Fruit fly (Drosophila melanogaster): ENCODE results near the gene CG14275.

CG14275 gene

DNA sequence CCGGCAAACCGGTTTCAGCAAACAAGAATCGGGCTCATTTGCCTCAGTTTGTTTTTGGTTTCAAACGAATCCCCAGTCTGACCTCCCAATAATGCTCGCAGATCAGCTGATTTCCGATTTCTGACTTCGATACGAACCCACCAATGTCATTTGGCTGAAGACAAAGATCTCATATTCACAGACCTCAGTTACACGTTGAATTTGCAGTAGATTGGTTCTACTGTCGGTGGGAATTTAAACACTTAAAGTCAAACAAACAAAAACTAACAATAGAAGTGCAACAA is at the start of gene CG14275:
CG14275 (plus strand) TSS at position 185 of the 284 bp plus-strand sequence.
- TF ChIP-seq CG10543 (GFP tag; optimal IDR thresholded peaks at IDR 0.05), result no peak
- TF ChIP-seq CG13894 (tag; optimal IDR thresholded peaks at IDR 0.05), result peak; percentile 36
- 0 out of 4 replicates have a peak, but pooled peaks have one; percentile 4 for TF ChIP-seq chinmo (GFP tag; IDR thresholded peaks at IDR 0.05; ENCODE audit: partially characterized antibody)
- TF ChIP-seq crp (GFP tag; optimal IDR thresholded peaks at IDR 0.05), result peak in 1 of 2 experiments; percentile 11
- no peak for TF ChIP-seq CG11085 (GFP tag; IDR thresholded peaks at IDR 0.05)

DNA sequence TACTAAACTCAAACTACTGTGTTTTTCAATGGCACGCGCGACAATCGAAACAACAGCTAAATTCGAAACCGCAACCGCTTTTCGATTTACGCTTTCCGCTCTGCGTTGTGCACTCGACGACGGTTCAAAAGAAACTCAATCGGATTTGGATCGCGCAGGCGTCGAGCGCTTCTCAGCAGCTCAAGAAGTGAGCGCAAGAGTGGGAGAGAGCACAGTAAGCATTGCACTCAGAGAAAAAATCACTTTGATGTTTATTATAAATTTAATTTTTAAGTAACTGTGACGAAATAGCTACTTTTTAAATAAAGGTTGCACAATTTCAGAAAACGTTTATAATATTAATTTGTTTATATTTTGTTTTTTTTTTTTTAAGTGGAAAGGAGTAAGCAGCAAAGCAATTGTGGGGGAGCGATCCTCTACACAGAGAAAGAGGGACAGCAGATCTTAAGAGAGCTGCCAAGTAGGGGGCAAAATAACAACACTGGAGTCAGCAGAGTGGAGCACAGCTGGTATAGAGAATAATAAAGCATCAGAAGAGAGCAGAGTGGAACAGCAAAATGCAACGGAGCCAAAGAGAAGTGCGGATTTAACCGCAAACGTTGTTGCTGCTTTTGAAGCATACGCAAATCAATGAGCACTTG is 49.6 kb upstream of the CG14275 start:
- peak; percentile 98 for TF ChIP-seq CG2712 (tag; optimal IDR thresholded peaks at IDR 0.05)
- peak; percentile 97 for TF ChIP-seq CG7372 (GFP tag; IDR thresholded peaks at IDR 0.05)
- TF ChIP-seq CG15696 (tag; optimal IDR thresholded peaks at IDR 0.05), result peak; percentile 98
- TF ChIP-seq Vsx1 (GFP tag; optimal IDR thresholded peaks at IDR 0.05), result peak; percentile 95
- TF ChIP-seq YL-1 (GFP tag; optimal IDR thresholded peaks at IDR 0.05), result peak; percentile 80
- peak; percentile 98 for TF ChIP-seq sqz (GFP tag; optimal IDR thresholded peaks at IDR 0.05)
- peak; percentile 96 for TF ChIP-seq onecut (GFP tag; IDR thresholded peaks at IDR 0.05)
- no peak for TF ChIP-seq hbn (GFP tag; IDR thresholded peaks at IDR 0.05; ENCODE audit: partially characterized antibody)
- peak; percentile 6 for TF ChIP-seq yki (optimal IDR thresholded peaks at IDR 0.05)
- TF ChIP-seq CG1603 (tag; optimal IDR thresholded peaks at IDR 0.05), result peak; percentile 78
- TF ChIP-seq dimm (GFP tag; IDR thresholded peaks at IDR 0.05), result peak; percentile 97
- peak; percentile 98 for TF ChIP-seq Six4 (GFP tag; optimal IDR thresholded peaks at IDR 0.05)
- TF ChIP-seq CG14667 (GFP tag; IDR thresholded peaks at IDR 0.05), result peak; percentile 98; the same call in 1 of the 2 replicates
- peak; percentile 93 for TF ChIP-seq CG16779 (GFP tag; IDR thresholded peaks at IDR 0.05)
- TF ChIP-seq p53 (GFP tag; optimal IDR thresholded peaks at IDR 0.05), result no peak
- peak; percentile 98 for TF ChIP-seq ranshi (GFP tag; IDR thresholded peaks at IDR 0.05)
- TF ChIP-seq CG11695 (GFP tag; IDR thresholded peaks at IDR 0.05), result peak; percentile 99
- peak; percentile 88 for TF ChIP-seq CG12071 (GFP tag; optimal IDR thresholded peaks at IDR 0.05)
- TF ChIP-seq CG3407 (GFP tag; optimal IDR thresholded peaks at IDR 0.05), result peak; percentile 98
- TF ChIP-seq Deaf1 (tag; optimal IDR thresholded peaks at IDR 0.05), result peak; percentile 78
- peak; percentile 97 for TF ChIP-seq CG12299 (tag; optimal IDR thresholded peaks at IDR 0.05)
- TF ChIP-seq CoRest (tag; optimal IDR thresholded peaks at IDR 0.05), result peak; percentile 98
- TF ChIP-seq emc (GFP tag; optimal IDR thresholded peaks at IDR 0.05), result peak; percentile 63
- peak; percentile 96 for TF ChIP-seq CG8924 (tag; optimal IDR thresholded peaks at IDR 0.05)
- TF ChIP-seq CG9817 (tag; optimal IDR thresholded peaks at IDR 0.05), result peak; percentile 93
- no peak for TF ChIP-seq pita (GFP tag; optimal IDR thresholded peaks at IDR 0.05)
- peak; percentile 11 to 62 for TF ChIP-seq insv (GFP tag; optimal IDR thresholded peaks at IDR 0.05)
- TF ChIP-seq salm (tag; optimal IDR thresholded peaks at IDR 0.05), result peak; percentile 97
- TF ChIP-seq bbx (GFP tag; IDR thresholded peaks at IDR 0.05; ENCODE audit: partially characterized antibody), result peak; percentile 57; the same call in 1 of the 2 replicates
- TF ChIP-seq CG9437 (GFP tag; optimal IDR thresholded peaks at IDR 0.05), result peak; percentile 93
- TF ChIP-seq CG10366 (GFP tag; IDR thresholded peaks at IDR 0.05), result peak; percentile 98
- TF ChIP-seq CG1529 (GFP tag; optimal IDR thresholded peaks at IDR 0.05), result peak; percentile 98
- peak; percentile 95 for TF ChIP-seq CG6272 (GFP tag; IDR thresholded peaks at IDR 0.05)
- TF ChIP-seq sens-2 (GFP tag; IDR thresholded peaks at IDR 0.05), result peak; percentile 98
- no peak for TF ChIP-seq Lpt (GFP tag; optimal IDR thresholded peaks at IDR 0.05)
- TF ChIP-seq Oli (tag; optimal IDR thresholded peaks at IDR 0.05), result peak; percentile 98
- peak; percentile 97 for TF ChIP-seq bcd (GFP tag; optimal IDR thresholded peaks at IDR 0.05)
- TF ChIP-seq aop (GFP tag; IDR thresholded peaks at IDR 0.05), result peak; percentile 94
- peak; percentile 93 for TF ChIP-seq cas (GFP tag; IDR thresholded peaks at IDR 0.05)
- TF ChIP-seq CG6654 (GFP tag; optimal IDR thresholded peaks at IDR 0.05), result peak; percentile 84
- TF ChIP-seq CG12942 (GFP tag; optimal IDR thresholded peaks at IDR 0.05), result peak; percentile 97
- peak; percentile 45 for TF ChIP-seq mirr (GFP tag; optimal IDR thresholded peaks at IDR 0.05)
- peak; percentile 97 for TF ChIP-seq Rfx (GFP tag; IDR thresholded peaks at IDR 0.05)
- peak; percentile 97 for TF ChIP-seq CG18599 (GFP tag; optimal IDR thresholded peaks at IDR 0.05)

All from whole organism, embryonic.